Fruit fly (Drosophila melanogaster): ENCODE measurements around the gene CG3552.

Gene CG3552

dm6 chr3L:9487586-9487985 is 31.5 kb downstream of the CG3552 start, which contains the start of gene pall (continued):
- TF ChIP-seq eyg (GFP tag; optimal IDR thresholded peaks at IDR 0.05) (no peak), pita (GFP tag; optimal IDR thresholded peaks at IDR 0.05) (no peak), CG31388 (GFP tag; optimal IDR thresholded peaks at IDR 0.05) (no peak), CG9817 (tag; optimal IDR thresholded peaks at IDR 0.05) (no peak), Sry-δ (GFP tag; optimal IDR thresholded peaks at IDR 0.05) (no peak), CG17359 (tag; optimal IDR thresholded peaks at IDR 0.05) (no peak), CG4707 (GFP tag; optimal IDR thresholded peaks at IDR 0.05) (no peak), CG17802 (tag; optimal IDR thresholded peaks at IDR 0.05) (no peak), CG12391 (tag; optimal IDR thresholded peaks at IDR 0.05) (peak; percentile 20), CG8290 (GFP tag; optimal IDR thresholded peaks at IDR 0.05) (no peak), CG8290 (tag; optimal IDR thresholded peaks at IDR 0.05) (no peak), CG34376 (GFP tag; optimal IDR thresholded peaks at IDR 0.05) (no peak), E2f2 (GFP tag; IDR thresholded peaks at IDR 0.05) (peak; percentile 57; the same call in 1 of the 2 replicates), dati (GFP tag; IDR thresholded peaks at IDR 0.05) (no peak), CG10979 (tag; optimal IDR thresholded peaks at IDR 0.05) (no peak), ttk (GFP tag; IDR thresholded peaks at IDR 0.05) (no peak), Hsf (GFP tag; optimal IDR thresholded peaks at IDR 0.05) (no peak), HLH54F (GFP tag; optimal IDR thresholded peaks at IDR 0.05) (no peak), Abd-B (GFP tag; optimal IDR thresholded peaks at IDR 0.05) (no peak), CG4328 (GFP tag; optimal IDR thresholded peaks at IDR 0.05) (no peak), CG3281 (GFP tag; optimal IDR thresholded peaks at IDR 0.05) (no peak), CG13424 (tag; optimal IDR thresholded peaks at IDR 0.05) (no peak), Spps (tag; optimal IDR thresholded peaks at IDR 0.05) (no peak), sug (tag; optimal IDR thresholded peaks at IDR 0.05) (no peak), CG2712 (tag; optimal IDR thresholded peaks at IDR 0.05) (peak; percentile 36), CG6854 (GFP tag; optimal IDR thresholded peaks at IDR 0.05) (peak; percentile 13), CG1233 (GFP tag; optimal IDR thresholded peaks at IDR 0.05) (no peak), Gug (GFP tag; IDR thresholded peaks at IDR 0.05) (no peak), CG10543 (GFP tag; optimal IDR thresholded peaks at IDR 0.05) (no peak), CG1603 (tag; optimal IDR thresholded peaks at IDR 0.05) (no peak), CG10147 (GFP tag; optimal IDR thresholded peaks at IDR 0.05) (no peak), CG15601 (tag; optimal IDR thresholded peaks at IDR 0.05) (peak; percentile 20), Ets97D (GFP tag; optimal IDR thresholded peaks at IDR 0.05) (peak; percentile 38), ERR (GFP tag; optimal IDR thresholded peaks at IDR 0.05) (no peak), caup (GFP tag; optimal IDR thresholded peaks at IDR 0.05; ENCODE audit: severe bottlenecking) (no peak), MBD-R2 (GFP tag; IDR thresholded peaks at IDR 0.05) (peak; percentile 60), Tbp (GFP tag; optimal IDR thresholded peaks at IDR 0.05) (no peak), gfzf (GFP tag; optimal IDR thresholded peaks at IDR 0.05) (peak; percentile 92), trem (tag; optimal IDR thresholded peaks at IDR 0.05) (peak; percentile 60), CG32532 (GFP tag; IDR thresholded peaks at IDR 0.05) (no peak), CG9797 (GFP tag; optimal IDR thresholded peaks at IDR 0.05) (peak; percentile 76), CG10209 (GFP tag; optimal IDR thresholded peaks at IDR 0.05) (no peak), Fer2 (tag; optimal IDR thresholded peaks at IDR 0.05) (no peak), CG14014 (GFP tag; IDR thresholded peaks at IDR 0.05) (no peak), TFAM (GFP tag; optimal IDR thresholded peaks at IDR 0.05) (no peak), Side (GFP tag; optimal IDR thresholded peaks at IDR 0.05) (no peak), CTCF (GFP tag; optimal IDR thresholded peaks at IDR 0.05) (peak; percentile 63), tap (tag; optimal IDR thresholded peaks at IDR 0.05) (no peak), CG17328 (GFP tag; IDR thresholded peaks at IDR 0.05) (no peak), Fer1 (GFP tag; optimal IDR thresholded peaks at IDR 0.05) (peak; percentile 34), fd96Cb (tag; optimal IDR thresholded peaks at IDR 0.05) (no peak), Chrac-16 (GFP tag; optimal IDR thresholded peaks at IDR 0.05) (no peak), Mes4 (GFP tag; optimal IDR thresholded peaks at IDR 0.05) (no peak)

All from whole organism, embryonic.